Fruit fly (Drosophila melanogaster): ENCODE results near the gene Pkd2.

Pkd2 gene

dm6 chr2L:12365964-12366482 is 32.1 kb upstream of the Pkd2 start (continued):
- TF ChIP-seq sr (GFP tag; IDR thresholded peaks at IDR 0.05) (peak; percentile 15; the same call in 1 of the 3 replicates), CG9932 (GFP tag; IDR thresholded peaks at IDR 0.05) (no peak), CG17802 (tag; optimal IDR thresholded peaks at IDR 0.05) (no peak), CG15514 (GFP tag; optimal IDR thresholded peaks at IDR 0.05) (peak; percentile 49), usp (GFP tag; optimal IDR thresholded peaks at IDR 0.05) (no peak), CG6254 (GFP tag; optimal IDR thresholded peaks at IDR 0.05) (peak; percentile 2), CG42726 (GFP tag; IDR thresholded peaks at IDR 0.05; ENCODE audit: partially characterized antibody) (no peak), zen2 (GFP tag; IDR thresholded peaks at IDR 0.05; ENCODE audit: partially characterized antibody) (peak; percentile 50; the same call in 1 of the 3 replicates), Stat92E (GFP tag; optimal IDR thresholded peaks at IDR 0.05) (no peak), CG1529 (GFP tag; optimal IDR thresholded peaks at IDR 0.05) (no peak), shn (GFP tag; optimal IDR thresholded peaks at IDR 0.05) (peak; percentile 4), CG10209 (GFP tag; optimal IDR thresholded peaks at IDR 0.05) (peak; percentile 13), CG11247 (GFP tag; IDR thresholded peaks at IDR 0.05) (no peak), prd (optimal IDR thresholded peaks at IDR 0.05) (no peak), prd (GFP tag; IDR thresholded peaks at IDR 0.05) (no peak; the same call in 2 of the 3 replicates), CG18619 (GFP tag; optimal IDR thresholded peaks at IDR 0.05) (peak; percentile 25), CG32767 (GFP tag; IDR thresholded peaks at IDR 0.05) (peak; percentile 69), B-H2 (GFP tag; optimal IDR thresholded peaks at IDR 0.05) (no peak), CG4707 (GFP tag; optimal IDR thresholded peaks at IDR 0.05) (peak; percentile 23), CG14050 (GFP tag; IDR thresholded peaks at IDR 0.05) (no peak), Elba2 (GFP tag; optimal IDR thresholded peaks at IDR 0.05) (peak; percentile 2), CG2199 (GFP tag; IDR thresholded peaks at IDR 0.05) (peak; percentile 87; the same call in 2 of the 3 replicates), HLH4C (GFP tag; IDR thresholded peaks at IDR 0.05; ENCODE audit: partially characterized antibody) (no peak), CG10959 (GFP tag; IDR thresholded peaks at IDR 0.05) (0 out of 2 replicates have a peak, but pooled peaks have one; percentile 11), CG8290 (GFP tag; optimal IDR thresholded peaks at IDR 0.05) (no peak), CG8290 (tag; optimal IDR thresholded peaks at IDR 0.05) (peak; percentile 31 to 42), CG34376 (GFP tag; optimal IDR thresholded peaks at IDR 0.05) (peak; percentile 40), CG15696 (tag; optimal IDR thresholded peaks at IDR 0.05) (no peak), CG4854 (GFP tag; optimal IDR thresholded peaks at IDR 0.05) (no peak), onecut (GFP tag; IDR thresholded peaks at IDR 0.05) (peak; percentile 26; the same call in 1 of the 2 replicates), CG13296 (GFP tag; optimal IDR thresholded peaks at IDR 0.05) (peak; percentile 33), CG6765 (GFP tag; optimal IDR thresholded peaks at IDR 0.05) (peak; percentile 52), ranshi (GFP tag; IDR thresholded peaks at IDR 0.05) (no peak), luna (GFP tag; optimal IDR thresholded peaks at IDR 0.05) (no peak), CG15073 (GFP tag; optimal IDR thresholded peaks at IDR 0.05) (no peak), Xrp1 (GFP tag; IDR thresholded peaks at IDR 0.05) (peak; percentile 25; the same call in 1 of the 2 replicates), CG9817 (tag; optimal IDR thresholded peaks at IDR 0.05) (no peak), BEAF-32 (GFP tag; optimal IDR thresholded peaks at IDR 0.05) (no peak), CG17385 (GFP tag; optimal IDR thresholded peaks at IDR 0.05) (peak; percentile 41), Opbp (GFP tag; IDR thresholded peaks at IDR 0.05; ENCODE audit: partially characterized antibody) (no peak), corto (GFP tag; optimal IDR thresholded peaks at IDR 0.05) (no peak), Antp (GFP tag; optimal IDR thresholded peaks at IDR 0.05) (no peak), en (GFP tag; optimal IDR thresholded peaks at IDR 0.05) (no peak), CG33213 (GFP tag; optimal IDR thresholded peaks at IDR 0.05) (no peak), CG17912 (GFP tag; optimal IDR thresholded peaks at IDR 0.05) (peak; percentile 27), ewg (GFP tag; optimal IDR thresholded peaks at IDR 0.05) (no peak), Six4 (GFP tag; optimal IDR thresholded peaks at IDR 0.05) (no peak), CG10147 (GFP tag; optimal IDR thresholded peaks at IDR 0.05) (no peak), cg (GFP tag; optimal IDR thresholded peaks at IDR 0.05) (peak; percentile 25), Bdp1 (GFP tag; optimal IDR thresholded peaks at IDR 0.05) (no peak)

Measured in whole organism, embryonic.